Worm (Caenorhabditis elegans): ENCODE measurements around the gene irg-4.

irg-4 gene

DNA sequence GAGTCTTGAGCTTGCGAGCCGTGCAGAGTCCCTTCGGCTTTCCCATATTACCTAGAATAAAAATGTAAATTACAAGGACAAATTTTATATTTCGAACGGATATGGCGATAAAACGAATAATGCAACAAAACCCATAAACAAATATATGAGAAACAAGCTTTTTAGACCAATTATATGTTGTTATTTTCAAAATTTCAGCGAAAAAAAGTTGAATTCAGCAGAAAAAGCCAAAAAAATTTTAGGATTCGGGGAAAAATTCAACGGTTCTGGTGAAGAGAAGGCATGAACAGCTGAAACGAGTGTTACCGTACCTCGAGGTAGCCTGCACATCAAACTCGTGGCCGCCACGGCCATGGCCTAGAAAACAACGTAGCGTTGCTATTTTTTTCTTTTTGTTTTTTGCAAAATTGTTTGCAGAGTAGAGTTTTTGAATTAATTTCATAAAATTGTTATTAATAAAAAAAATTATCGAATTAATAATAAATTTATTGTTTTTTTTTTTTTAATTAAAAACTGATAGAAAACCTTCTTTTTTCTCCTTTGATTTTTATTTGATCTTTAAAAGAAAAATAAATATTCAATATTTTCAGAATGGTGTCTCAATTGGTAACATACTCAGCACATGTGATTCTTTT is 44.5 kb upstream of the irg-4 start, which contains the start of the genes rps-23 and dpm-3 (continued):
- peak; percentile 91 to 98 (median 93) for TF ChIP-seq ceh-82 (tag; optimal IDR thresholded peaks at IDR 0.05)
- no peak for TF ChIP-seq mef-2 (tag; optimal IDR thresholded peaks at IDR 0.05)
- peak; percentile 97 for TF ChIP-seq nhr-85 (tag)
- peak; percentile 91 for TF ChIP-seq unc-86 (tag; optimal IDR thresholded peaks at IDR 0.05)
- peak; percentile 95 for TF ChIP-seq nhr-90 (tag; optimal IDR thresholded peaks at IDR 0.05; ENCODE audit: poor library complexity)
- TF ChIP-seq grh-1 (GFP tag; IDR thresholded peaks at IDR 0.05), result peak; percentile 90
- TF ChIP-seq xbp-1 (tag; optimal IDR thresholded peaks at IDR 0.05), result peak; percentile 94
- peak; percentile 85 for TF ChIP-seq ceh-90 (tag; optimal IDR thresholded peaks at IDR 0.05)
- peak; percentile 99 for TF ChIP-seq rnt-1 (tag; optimal IDR thresholded peaks at IDR 0.05)
- peak; percentile 83 to 88 (median 87) for TF ChIP-seq dpl-1 (GFP tag; optimal IDR thresholded peaks at IDR 0.05)
- peak; percentile 98 for TF ChIP-seq mep-1 (tag; optimal IDR thresholded peaks at IDR 0.05)
- TF ChIP-seq lsy-2 (tag; optimal IDR thresholded peaks at IDR 0.05), result peak; percentile 100
- no peak for TF ChIP-seq unc-62 (GFP tag; optimal IDR thresholded peaks at IDR 0.05)
- no peak for TF ChIP-seq ces-1 (GFP tag; optimal IDR thresholded peaks at IDR 0.05)
- peak; percentile 82 for TF ChIP-seq blmp-1 (tag; optimal IDR thresholded peaks at IDR 0.05)
- no peak for TF ChIP-seq nhr-76 (tag; optimal IDR thresholded peaks at IDR 0.05)
- peak; percentile 95 for TF ChIP-seq skn-1 (tag; optimal IDR thresholded peaks at IDR 0.05)
- TF ChIP-seq nhr-20 (tag; optimal IDR thresholded peaks at IDR 0.05), result peak; percentile 94
- peak; percentile 96 for TF ChIP-seq snu-23 (GFP tag; optimal IDR thresholded peaks at IDR 0.05)
- peak; percentile 10 for TF ChIP-seq efl-3 (GFP tag; optimal IDR thresholded peaks at IDR 0.05)
- TF ChIP-seq fkh-8 (tag; optimal IDR thresholded peaks at IDR 0.05), result peak; percentile 98
- no peak for TF ChIP-seq nhr-12 (tag; optimal IDR thresholded peaks at IDR 0.05)
- peak; percentile 94 for TF ChIP-seq vab-15 (tag; optimal IDR thresholded peaks at IDR 0.05)
- TF ChIP-seq ztf-4 (tag; optimal IDR thresholded peaks at IDR 0.05), result peak; percentile 83
- no peak for TF ChIP-seq sptf-1 (tag; optimal IDR thresholded peaks at IDR 0.05)
- peak; percentile 37 for TF ChIP-seq aha-1 (tag; optimal IDR thresholded peaks at IDR 0.05)
- TF ChIP-seq ceh-8 (GFP tag; optimal IDR thresholded peaks at IDR 0.05), result peak; percentile 46
- TF ChIP-seq mab-9 (GFP tag; IDR thresholded peaks at IDR 0.05), result peak; percentile 93
- peak; percentile 75 for TF ChIP-seq snpc-4 (tag; optimal IDR thresholded peaks at IDR 0.05)
- TF ChIP-seq ceh-63 (GFP tag; optimal IDR thresholded peaks at IDR 0.05), result no peak
- TF ChIP-seq C04F5.9 (tag; optimal IDR thresholded peaks at IDR 0.05), result peak; percentile 91
- TF ChIP-seq nhr-84 (tag; optimal IDR thresholded peaks at IDR 0.05), result no peak
- no peak for TF ChIP-seq hlh-4 (tag; optimal IDR thresholded peaks at IDR 0.05)
- TF ChIP-seq fkh-4 (tag; optimal IDR thresholded peaks at IDR 0.05; ENCODE audit: borderline replicate concordance), result peak; percentile 87
- TF ChIP-seq nhr-77 (tag; optimal IDR thresholded peaks at IDR 0.05), result peak; percentile 84
- peak; percentile 52 for TF ChIP-seq zip-4 (GFP tag; optimal IDR thresholded peaks at IDR 0.05)
- TF ChIP-seq nhr-28 (tag; optimal IDR thresholded peaks at IDR 0.05), result no peak
- TF ChIP-seq nhr-19 (GFP tag; conservative IDR thresholded peaks at IDR 0.05), result peak; percentile 96
- TF ChIP-seq elt-3 (tag; optimal IDR thresholded peaks at IDR 0.05), result peak in 5 of 6 experiments; percentile 27 to 86 (median 72)
- peak; percentile 94 for TF ChIP-seq lin-14 (GFP tag; optimal IDR thresholded peaks at IDR 0.05)
- peak; percentile 8 for TF ChIP-seq pag-3 (tag; optimal IDR thresholded peaks at IDR 0.05; ENCODE audit: borderline replicate concordance, insufficient read depth)
- no peak for TF ChIP-seq pqm-1 (tag; optimal IDR thresholded peaks at IDR 0.05)
- TF ChIP-seq jun-1 (tag; optimal IDR thresholded peaks at IDR 0.05), result peak; percentile 86
- peak; percentile 97 for TF ChIP-seq isw-1 (GFP tag; IDR thresholded peaks at IDR 0.05)
- peak in 1 of 2 experiments; percentile 89 for TF ChIP-seq ztf-11 (tag; optimal IDR thresholded peaks at IDR 0.05)
- TF ChIP-seq tbx-2 (tag; optimal IDR thresholded peaks at IDR 0.05), result peak; percentile 95
- peak; percentile 72 for TF ChIP-seq F16B12.6 (tag; optimal IDR thresholded peaks at IDR 0.05)

All from whole organism, L1 larva.